Worm (Caenorhabditis elegans) whole organism, L2 larva: Measurements from ENCODE around the gene cnc-11.
A peak's percentile ranks its signal among the peaks of the same experiment; 100 is the strongest.

Experiments
- C34F6.9 ChIP-seq: fragments of 150-350 bp; optimal IDR thresholded peaks from 2 replicates; lab custom pipeline; 2014; ENCODE audit warnings: missing biosample characterization, missing genetic modification characterization
- F13H6.1 ChIP-seq: sonication (generic microtip); optimal IDR thresholded peaks from 2 replicates; lab custom pipeline; 2016; ENCODE audit warnings: missing genetic modification characterization, missing compliant biosample characterization
- R02D3.7 ChIP-seq: fragments of 150-350 bp; optimal IDR thresholded peaks from 2 replicates; lab custom pipeline; 2014; ENCODE audit warnings: missing biosample characterization, missing genetic modification characterization
- Y55F3AM.14 ChIP-seq: fragments of 200-800 bp; sonication (Bioruptor generic); optimal IDR thresholded peaks from 2 replicates; lab custom pipeline; 2018; ENCODE audit warnings: mild to moderate bottlenecking, missing genetic modification characterization, missing compliant biosample characterization
- ZK546.5 ChIP-seq: sonication (generic microtip); optimal IDR thresholded peaks from 2 replicates; lab custom pipeline; 2017; ENCODE audit warnings: missing biosample characterization, missing genetic modification characterization
- alr-1 ChIP-seq: fragments of 150-350 bp; optimal IDR thresholded peaks from 2 replicates; lab custom pipeline; 2014; ENCODE audit warnings: missing biosample characterization, missing genetic modification characterization
- aly-2 ChIP-seq: fragments of 150-350 bp; optimal IDR thresholded peaks from 2 replicates; lab custom pipeline; 2014; ENCODE audit warnings: missing biosample characterization, missing genetic modification characterization
- blmp-1 ChIP-seq: sonication (generic microtip); optimal IDR thresholded peaks from 2 replicates; lab custom pipeline; 2017; ENCODE audit warnings: missing genetic modification characterization, mild to moderate bottlenecking, missing compliant biosample characterization, antibody characterized with exemption, moderate library complexity; ENCODE audit not compliant: insufficient read depth
- ceh-16 ChIP-seq: fragments of 150-350 bp; optimal IDR thresholded peaks from 2 replicates; lab custom pipeline; 2014; ENCODE audit warnings: missing biosample characterization, missing genetic modification characterization
- ceh-82 ChIP-seq: fragments of 150-350 bp; optimal IDR thresholded peaks from 2 replicates; lab custom pipeline; 2014; ENCODE audit warnings: missing biosample characterization, missing genetic modification characterization
- crh-2 ChIP-seq: sonication (generic microtip); optimal IDR thresholded peaks from 2 replicates; lab custom pipeline; 2017; ENCODE audit warnings: missing biosample characterization, missing genetic modification characterization
- dmd-4 ChIP-seq: sonication (generic microtip); optimal IDR thresholded peaks from 2 replicates; lab custom pipeline; 2017; ENCODE audit warnings: missing biosample characterization, missing genetic modification characterization
- egl-27 ChIP-seq: sonication (generic microtip); optimal IDR thresholded peaks from 3 replicates; lab custom pipeline; 2017; ENCODE audit warnings: missing biosample characterization, missing genetic modification reagents, missing genetic modification characterization
- elt-1 ChIP-seq: fragments of 150-350 bp; optimal IDR thresholded peaks from 2 replicates; lab custom pipeline; 2014; ENCODE audit warnings: missing biosample characterization, missing genetic modification characterization
- elt-3 ChIP-seq: sonication (generic microtip); optimal IDR thresholded peaks from 2 replicates; lab custom pipeline; 2017; ENCODE audit warnings: missing biosample characterization, missing genetic modification characterization
- fos-1 ChIP-seq: fragments of 150-350 bp; optimal IDR thresholded peaks from 2 replicates; lab custom pipeline; 2014; ENCODE audit warnings: missing biosample characterization, missing genetic modification characterization
- gmeb-1 ChIP-seq: fragments of 150-350 bp; optimal IDR thresholded peaks from 2 replicates; lab custom pipeline; 2014; ENCODE audit warnings: missing biosample characterization, missing genetic modification characterization
- lin-11 ChIP-seq: fragments of 150-350 bp; sonication (generic microtip); optimal IDR thresholded peaks from 2 replicates; lab custom pipeline; 2014; ENCODE audit warnings: missing biosample characterization, missing genetic modification characterization, inconsistent platforms, mixed read lengths
- lin-13 ChIP-seq: fragments of 150-350 bp; optimal IDR thresholded peaks from 2 replicates; lab custom pipeline; 2014; ENCODE audit warnings: missing biosample characterization, missing genetic modification reagents, missing genetic modification characterization
- lsy-2 ChIP-seq, 2 experiments: fragments of 150-350 bp in 1 of 2; sonication (generic microtip) in 1 of 2; optimal IDR thresholded peaks; 2 replicates each; lab custom pipeline; 2014 to 2017; ENCODE audit warnings: missing biosample characterization in 2 of 2, missing genetic modification characterization in 2 of 2
- mab-5 ChIP-seq: fragments of 150-350 bp; optimal IDR thresholded peaks from 2 replicates; lab custom pipeline; 2014; ENCODE audit warnings: missing biosample characterization, missing genetic modification characterization
- mbf-1 ChIP-seq: sonication (generic microtip); optimal IDR thresholded peaks from 2 replicates; lab custom pipeline; 2017; ENCODE audit warnings: missing biosample characterization, missing genetic modification characterization
- mdl-1 ChIP-seq, 2 experiments: fragments of 150-350 bp in 1 of 2; sonication (generic microtip) in 1 of 2; optimal IDR thresholded peaks; 2 replicates each; lab custom pipeline; 2017; ENCODE audit warnings: missing biosample characterization in 2 of 2, missing genetic modification characterization in 2 of 2
- nhr-10 ChIP-seq: sonication (generic microtip); optimal IDR thresholded peaks from 2 replicates; lab custom pipeline; 2017; ENCODE audit warnings: missing biosample characterization, missing genetic modification characterization
- nhr-11 ChIP-seq: fragments of 150-350 bp; optimal IDR thresholded peaks from 2 replicates; lab custom pipeline; 2014; ENCODE audit warnings: missing biosample characterization, missing genetic modification characterization
- nhr-12 ChIP-seq: fragments of 150-350 bp; optimal IDR thresholded peaks from 2 replicates; lab custom pipeline; 2014; ENCODE audit warnings: missing biosample characterization, missing genetic modification characterization
- nhr-129 ChIP-seq: fragments of 150-350 bp; optimal IDR thresholded peaks from 2 replicates; lab custom pipeline; 2014; ENCODE audit warnings: missing biosample characterization, missing genetic modification characterization
- nhr-21 ChIP-seq: fragments of 150-350 bp; optimal IDR thresholded peaks from 2 replicates; lab custom pipeline; 2014; ENCODE audit warnings: missing biosample characterization, missing genetic modification characterization
- nhr-23 ChIP-seq: fragments of 150-350 bp; optimal IDR thresholded peaks from 2 replicates; lab custom pipeline; 2014; ENCODE audit warnings: missing biosample characterization, missing genetic modification reagents, missing genetic modification characterization
- nhr-25 ChIP-seq: fragments of 150-350 bp; sonication (generic microtip); optimal IDR thresholded peaks from 3 replicates; lab custom pipeline; 2014; ENCODE audit warnings: missing biosample characterization, missing genetic modification characterization
- nhr-6 ChIP-seq: fragments of 150-350 bp; optimal IDR thresholded peaks from 2 replicates; lab custom pipeline; 2014; ENCODE audit warnings: missing biosample characterization, missing genetic modification characterization
- nhr-77 ChIP-seq: fragments of 150-350 bp; optimal IDR thresholded peaks from 2 replicates; lab custom pipeline; 2014; ENCODE audit warnings: missing biosample characterization, missing genetic modification characterization
- peb-1 ChIP-seq: fragments of 150-350 bp; optimal IDR thresholded peaks from 2 replicates; lab custom pipeline; 2014; ENCODE audit warnings: missing biosample characterization, missing genetic modification characterization
- sem-4 ChIP-seq: fragments of 150-350 bp; optimal IDR thresholded peaks from 2 replicates; lab custom pipeline; 2014; ENCODE audit warnings: missing biosample characterization, missing genetic modification reagents, missing genetic modification characterization
- skn-1 ChIP-seq: sonication (generic microtip); optimal IDR thresholded peaks from 2 replicates; lab custom pipeline; 2017; ENCODE audit warnings: missing biosample characterization, missing genetic modification characterization
- sma-3 ChIP-seq: sonication (generic microtip); optimal IDR thresholded peaks from 2 replicates; lab custom pipeline; 2016; ENCODE audit warnings: missing genetic modification reagents, missing genetic modification characterization, missing compliant biosample characterization
- sma-9 ChIP-seq, 2 experiments: fragments of 150-350 bp in 1 of 2; sonication (generic microtip) in 1 of 2; optimal IDR thresholded peaks; 2 replicates each; lab custom pipeline; 2014 to 2016; ENCODE audit warnings: missing genetic modification characterization in 2 of 2, mild to moderate bottlenecking in 1 of 2, missing biosample characterization in 1 of 2, missing compliant biosample characterization in 1 of 2, missing genetic modification reagents in 1 of 2, moderate library complexity in 1 of 2
- snpc-4 ChIP-seq: fragments of 150-350 bp; optimal IDR thresholded peaks from 2 replicates; lab custom pipeline; 2014; ENCODE audit warnings: missing biosample characterization, missing genetic modification characterization
- unc-39 ChIP-seq: fragments of 150-350 bp; optimal IDR thresholded peaks from 2 replicates; lab custom pipeline; 2014; ENCODE audit warnings: missing biosample characterization, missing genetic modification characterization
- unc-55 ChIP-seq: fragments of 150-350 bp; sonication (generic microtip); optimal IDR thresholded peaks from 3 replicates; lab custom pipeline; 2014; ENCODE audit warnings: missing biosample characterization, missing genetic modification reagents, missing genetic modification characterization
- zag-1 ChIP-seq: fragments of 150-350 bp; optimal IDR thresholded peaks from 2 replicates; lab custom pipeline; 2014; ENCODE audit warnings: missing biosample characterization, missing genetic modification characterization
- ztf-11 ChIP-seq: sonication (generic microtip); optimal IDR thresholded peaks from 2 replicates; lab custom pipeline; 2017; ENCODE audit warnings: missing biosample characterization, missing genetic modification characterization
- ztf-4 ChIP-seq: fragments of 150-350 bp; optimal IDR thresholded peaks from 2 replicates; lab custom pipeline; 2014; ENCODE audit warnings: missing biosample characterization, missing genetic modification characterization

Gene cnc-11

DNA sequence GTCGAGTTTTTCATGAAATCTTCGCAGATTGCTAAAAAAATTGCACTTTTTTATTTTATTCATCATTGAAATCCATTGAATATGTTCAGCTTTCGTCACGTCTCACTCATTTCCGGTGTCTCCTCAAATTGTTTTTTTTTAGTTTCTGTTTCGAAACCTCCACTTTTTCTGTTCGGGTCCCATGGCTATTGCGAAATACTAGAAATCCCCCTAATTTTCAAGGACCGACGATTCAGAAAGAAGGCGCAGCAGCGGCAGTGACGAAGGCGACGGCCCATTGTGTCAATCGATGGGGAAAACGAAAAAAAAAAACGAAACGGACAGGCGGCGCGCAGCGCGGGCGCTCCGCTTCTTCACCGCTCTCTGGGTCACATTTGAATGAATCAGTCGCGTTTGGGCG is 29.8 kb downstream of the cnc-11 start:
- TF ChIP-seq blmp-1 (tag; lab: Kevin White, UChicago), result no peak
- TF ChIP-seq skn-1 (tag; lab: Kevin White, UChicago), result no peak
- no peak for TF ChIP-seq nhr-10 (tag; lab: Kevin White, UChicago)
- TF ChIP-seq sma-3 (GFP tag; lab: Kevin White, UChicago), result no peak
- peak; percentile 31 for TF ChIP-seq sma-9 (GFP tag; optimal IDR thresholded peaks at IDR 0.05; lab: Kevin White, UChicago)
- no peak for TF ChIP-seq sma-9 (tag; optimal IDR thresholded peaks at IDR 0.05; lab: Kevin White, UChicago)
- TF ChIP-seq C34F6.9 (tag; lab: Kevin White, UChicago), result no peak
- TF ChIP-seq gmeb-1 (tag; lab: Kevin White, UChicago), result no peak
- TF ChIP-seq elt-1 (tag; lab: Kevin White, UChicago), result no peak

DNA sequence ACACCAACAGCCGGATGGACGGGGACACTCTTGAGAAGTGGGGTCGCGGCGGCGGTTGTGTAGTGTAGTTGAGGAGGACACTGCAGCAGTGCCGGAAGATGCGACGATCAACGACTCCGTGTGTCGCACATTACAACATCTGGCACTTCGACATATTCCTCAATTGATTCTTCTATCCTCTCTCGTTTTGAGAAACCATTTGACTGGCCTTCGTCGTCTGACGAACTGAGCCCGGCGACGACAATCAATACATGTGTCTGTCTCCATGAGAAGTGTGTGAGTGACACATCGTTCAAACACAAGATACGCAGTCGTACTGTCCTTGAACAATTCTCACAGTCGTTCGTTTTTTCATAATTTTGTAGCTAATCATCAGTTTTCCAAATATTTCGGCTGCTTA is 30.4 kb downstream of the cnc-11 start:
- TF ChIP-seq mbf-1 (no peak), crh-2 (tag; lab: Kevin White, UChicago) (no peak), nhr-129 (peak; percentile 13), alr-1 (tag; lab: Kevin White, UChicago) (no peak), sma-3 (GFP tag; lab: Kevin White, UChicago) (no peak), fos-1 (peak; percentile 28)

DNA sequence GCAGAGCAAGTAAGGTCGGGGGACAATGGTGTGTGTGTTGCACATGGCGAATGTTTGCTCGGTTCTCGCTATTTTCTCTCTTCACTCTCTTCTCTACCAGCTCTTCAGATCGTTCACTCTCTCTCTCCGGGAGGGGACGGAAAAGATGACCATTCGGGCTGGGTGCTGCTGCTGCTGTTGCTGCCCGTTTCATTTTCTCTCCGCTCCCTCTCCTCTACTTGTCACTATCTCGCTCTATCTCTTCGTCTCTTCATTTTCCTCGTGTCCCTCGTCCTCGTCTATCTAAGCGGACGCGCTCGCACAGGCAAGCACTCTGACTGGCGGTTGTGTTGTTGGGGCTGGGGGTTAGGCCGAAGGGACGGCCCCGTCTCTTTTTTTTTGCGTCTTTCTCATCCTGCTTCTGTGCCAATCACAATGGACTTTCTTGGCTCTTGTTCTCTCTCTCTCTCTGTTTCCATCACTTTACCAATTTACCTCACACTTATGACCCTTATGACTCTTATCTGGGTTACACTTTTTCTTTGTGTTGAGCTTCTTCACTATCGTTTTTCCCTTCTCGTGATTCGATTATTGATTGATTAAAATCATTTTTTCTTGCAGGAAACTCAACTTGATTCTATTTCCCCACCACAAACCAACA is 32.5 kb downstream of the cnc-11 start, which contains the start of the genes F53E2.2 and unc-60:
TSS of gene F53E2.2 (plus strand) at position 601 of the 640 bp plus-strand sequence.
TSS of gene unc-60 (plus strand) at position 601 of the 640 bp plus-strand sequence.
- no peak for TF ChIP-seq ceh-16 (tag; lab: Kevin White, UChicago)
- TF ChIP-seq unc-39 (tag; lab: Kevin White, UChicago), result no peak
- no peak for TF ChIP-seq R02D3.7 (tag; lab: Kevin White, UChicago)
- peak; percentile 83 for TF ChIP-seq C34F6.9 (tag; lab: Kevin White, UChicago)
- TF ChIP-seq nhr-6 (tag; lab: Kevin White, UChicago), result no peak
- TF ChIP-seq alr-1 (tag; lab: Kevin White, UChicago), result no peak
- no peak for TF ChIP-seq snpc-4 (tag; lab: Kevin White, UChicago)
- no peak for TF ChIP-seq dmd-4 (tag; lab: Kevin White, UChicago)
- no peak for TF ChIP-seq nhr-77 (tag; lab: Kevin White, UChicago)
- peak; percentile 25 for TF ChIP-seq crh-2 (tag; lab: Kevin White, UChicago)
- TF ChIP-seq aly-2 (tag; lab: Kevin White, UChicago), result no peak
- TF ChIP-seq nhr-23, result no peak
- no peak for TF ChIP-seq mbf-1
- TF ChIP-seq mab-5, result peak; percentile 39
- no peak for TF ChIP-seq Y55F3AM.14 (GFP tag; lab: Kevin White, UChicago)
- TF ChIP-seq nhr-12 (tag; lab: Kevin White, UChicago), result no peak
- TF ChIP-seq gmeb-1 (tag; lab: Kevin White, UChicago), result peak; percentile 30
- TF ChIP-seq nhr-11 (tag; lab: Kevin White, UChicago), result no peak
- peak; percentile 62 for TF ChIP-seq zag-1 (tag; lab: Kevin White, UChicago)
- TF ChIP-seq lin-13 (GFP tag; lab: Kevin White, UChicago), result no peak
- peak; percentile 36 for TF ChIP-seq fos-1
- peak; percentile 1 for TF ChIP-seq skn-1 (tag; lab: Kevin White, UChicago)
- peak; percentile 85 for TF ChIP-seq nhr-129
- TF ChIP-seq ZK546.5 (tag; lab: Kevin White, UChicago), result no peak
- no peak for TF ChIP-seq nhr-10 (tag; lab: Kevin White, UChicago)
- peak; percentile 14 for TF ChIP-seq sma-3 (GFP tag; lab: Kevin White, UChicago)
- no peak for TF ChIP-seq peb-1 (tag; lab: Kevin White, UChicago)
- peak; percentile 10 to 73 for TF ChIP-seq mdl-1 (tag; optimal IDR thresholded peaks at IDR 0.05; lab: Kevin White, UChicago)
- TF ChIP-seq elt-1 (tag; lab: Kevin White, UChicago), result no peak
- TF ChIP-seq elt-3 (tag; lab: Kevin White, UChicago), result no peak
- TF ChIP-seq ztf-4 (tag; lab: Kevin White, UChicago), result peak; percentile 44
- peak; percentile 31 for TF ChIP-seq egl-27 (tag; lab: Kevin White, UChicago)
- TF ChIP-seq sma-9 (GFP tag; optimal IDR thresholded peaks at IDR 0.05; lab: Kevin White, UChicago), result peak; percentile 48
- no peak for TF ChIP-seq sma-9 (tag; optimal IDR thresholded peaks at IDR 0.05; lab: Kevin White, UChicago)
- TF ChIP-seq sem-4 (tag; lab: Kevin White, UChicago), result peak; percentile 35
- TF ChIP-seq unc-55 (GFP tag; lab: Kevin White, UChicago), result peak; percentile 71
- TF ChIP-seq ztf-11 (tag; lab: Kevin White, UChicago), result no peak
- peak; percentile 29 for TF ChIP-seq nhr-25 (tag; lab: Kevin White, UChicago)
- TF ChIP-seq lin-11 (tag; lab: Kevin White, UChicago), result peak; percentile 5
- TF ChIP-seq lsy-2 (tag; optimal IDR thresholded peaks at IDR 0.05; lab: Kevin White, UChicago), result peak in 1 of 2 experiments; percentile 43
- TF ChIP-seq ceh-82 (tag; lab: Kevin White, UChicago), result peak; percentile 16
- TF ChIP-seq nhr-21, result no peak
- TF ChIP-seq F13H6.1 (tag; lab: Kevin White, UChicago), result peak; percentile 94
